Fruit fly (Drosophila melanogaster) whole organism, embryonic: ENCODE measurements around the gene ThrRS.
A peak's percentile ranks its signal among the peaks of the same experiment; 100 is the strongest.

ENCODE experiments used
- Abd-B ChIP-seq: fragments of 200-800 bp; sonication (Bioruptor generic); optimal IDR thresholded peaks from 2 replicates; lab custom pipeline; 2018; ENCODE audit warnings: missing biosample characterization, mild to moderate bottlenecking, missing genetic modification characterization, moderate library complexity
- Bgb ChIP-seq: fragments of 200-800 bp; sonication (Bioruptor generic); IDR thresholded peaks from 2 replicates; pipeline ENCODE4 v1.3.6; 2022; ENCODE audit warnings: missing biosample characterization, missing genetic modification characterization; ENCODE audit not compliant: partially characterized antibody
- CG10366 ChIP-seq: fragments of 200-800 bp; sonication (Bioruptor generic); IDR thresholded peaks from 2 replicates; pipeline ENCODE4 v1.3.6; 2022; ENCODE audit warnings: missing biosample characterization, missing genetic modification characterization
- CG11247 ChIP-seq: fragments of 200-800 bp; sonication (Bioruptor generic); IDR thresholded peaks from 2 replicates; pipeline ENCODE4 v1.3.6; 2022; ENCODE audit warnings: missing biosample characterization, missing genetic modification characterization
- CG12659 ChIP-seq: fragments of 200-800 bp; sonication (Bioruptor generic); optimal IDR thresholded peaks from 3 replicates; lab custom pipeline; 2017; ENCODE audit warnings: mild to moderate bottlenecking, missing biosample characterization, missing genetic modification reagents, missing genetic modification characterization
- CG13287 ChIP-seq: fragments of 200-800 bp; sonication (Bioruptor generic); IDR thresholded peaks from 2 replicates; pipeline ENCODE4 v1.3.6; 2022; ENCODE audit warnings: missing biosample characterization, missing genetic modification characterization; ENCODE audit not compliant: partially characterized antibody
- CG14710 ChIP-seq: fragments of 200-800 bp; sonication (Bioruptor generic); optimal IDR thresholded peaks from 3 replicates; lab custom pipeline; 2019; ENCODE audit warnings: missing biosample characterization, mild to moderate bottlenecking, missing genetic modification characterization, moderate library complexity
- CG15696 ChIP-seq: fragments of 200-800 bp; sonication (Bioruptor generic); optimal IDR thresholded peaks from 2 replicates; lab custom pipeline; 2019; ENCODE audit warnings: missing biosample characterization, mild to moderate bottlenecking, missing genetic modification characterization, moderate library complexity
- CG1603 ChIP-seq: fragments of 200-800 bp; sonication (Bioruptor generic); optimal IDR thresholded peaks from 2 replicates; lab custom pipeline; 2019; ENCODE audit warnings: missing biosample characterization, mild to moderate bottlenecking, missing genetic modification characterization, moderate library complexity
- CG17186 ChIP-seq: fragments of 200-800 bp; sonication (Bioruptor generic); optimal IDR thresholded peaks from 3 replicates; lab custom pipeline; 2017; ENCODE audit warnings: missing biosample characterization, missing genetic modification reagents, missing genetic modification characterization
- CG17359 ChIP-seq: fragments of 200-800 bp; sonication (Bioruptor generic); optimal IDR thresholded peaks from 3 replicates; lab custom pipeline; 2018; ENCODE audit warnings: missing biosample characterization, mild to moderate bottlenecking, missing genetic modification characterization, moderate library complexity
- CG18262 ChIP-seq: fragments of 200-800 bp; optimal IDR thresholded peaks from 3 replicates; lab custom pipeline; 2019; ENCODE audit warnings: missing biosample characterization, mild to moderate bottlenecking, missing genetic modification characterization, moderate library complexity
- CG2116 ChIP-seq: fragments of 200-800 bp; sonication (Bioruptor generic); optimal IDR thresholded peaks from 3 replicates; lab custom pipeline; 2018; ENCODE audit warnings: missing biosample characterization, mild to moderate bottlenecking, missing genetic modification characterization
- CG32772 ChIP-seq: fragments of 200-800 bp; sonication (Bioruptor generic); IDR thresholded peaks from 2 replicates; pipeline ENCODE4 v1.3.6; 2022; ENCODE audit warnings: missing biosample characterization, missing genetic modification characterization
- CG4617 ChIP-seq: fragments of 200-800 bp; sonication (Bioruptor generic); optimal IDR thresholded peaks from 3 replicates; lab custom pipeline; 2016; ENCODE audit warnings: missing biosample characterization, missing genetic modification characterization, borderline replicate concordance
- CG9797 ChIP-seq: fragments of 200-800 bp; sonication (Bioruptor generic); optimal IDR thresholded peaks from 3 replicates; lab custom pipeline; 2018; ENCODE audit warnings: missing biosample characterization, mild to moderate bottlenecking, missing genetic modification characterization
- CG9932 ChIP-seq: fragments of 200-800 bp; sonication (Bioruptor generic); IDR thresholded peaks from 2 replicates; pipeline ENCODE4 v1.3.6; 2022; ENCODE audit warnings: missing biosample characterization, missing genetic modification characterization
- D ChIP-seq, 2 experiments: fragments of 200-800 bp in 1 of 2; fragments of >200 bp in 1 of 2; sonication (Bioruptor generic) in 1 of 2; optimal IDR thresholded peaks; 2 replicates in 1 of 2; 3 replicates in 1 of 2; lab custom pipeline; 2017; ENCODE audit warnings: mild to moderate bottlenecking in 1 of 2, missing biosample characterization in 1 of 2, missing genetic modification characterization in 1 of 2, missing genetic modification reagents in 1 of 2
- Dp ChIP-seq: fragments of 200-800 bp; sonication (Bioruptor generic); optimal IDR thresholded peaks from 2 replicates; lab custom pipeline; 2018; ENCODE audit warnings: missing biosample characterization, mild to moderate bottlenecking, missing genetic modification characterization, moderate library complexity
- E2f2 ChIP-seq: fragments of 200-800 bp; sonication (Bioruptor generic); IDR thresholded peaks from 2 replicates; pipeline ENCODE4 v1.3.6; 2022; ENCODE audit warnings: missing biosample characterization, missing genetic modification characterization
- Ets97D ChIP-seq: fragments of 200-800 bp; sonication (Bioruptor generic); optimal IDR thresholded peaks from 3 replicates; lab custom pipeline; 2016; ENCODE audit warnings: missing biosample characterization, missing genetic modification characterization
- HLH4C ChIP-seq: fragments of 200-800 bp; sonication (Bioruptor generic); IDR thresholded peaks from 3 replicates; pipeline ENCODE4 v1.3.6; 2022; ENCODE audit warnings: missing biosample characterization, missing genetic modification characterization; ENCODE audit not compliant: partially characterized antibody
- Hey ChIP-seq: fragments of 200-800 bp; sonication (Bioruptor generic); optimal IDR thresholded peaks from 3 replicates; lab custom pipeline; 2018; ENCODE audit warnings: missing biosample characterization, mild to moderate bottlenecking, missing genetic modification characterization
- Lim3 ChIP-seq: fragments of 200-800 bp; sonication (Bioruptor generic); IDR thresholded peaks from 2 replicates; pipeline ENCODE4 v1.3.6; 2022; ENCODE audit warnings: missing biosample characterization, missing genetic modification characterization
- MBD-R2 ChIP-seq: fragments of 200-800 bp; sonication (Bioruptor generic); IDR thresholded peaks from 2 replicates; pipeline ENCODE4 v1.3.6; 2022; ENCODE audit warnings: missing biosample characterization, missing genetic modification characterization
- Myb ChIP-seq: fragments of 200-800 bp; sonication (Bioruptor generic); optimal IDR thresholded peaks from 2 replicates; lab custom pipeline; 2016; ENCODE audit warnings: missing biosample characterization, missing genetic modification characterization
- Neu2 ChIP-seq: fragments of 200-800 bp; sonication (Bioruptor generic); optimal IDR thresholded peaks from 3 replicates; lab custom pipeline; 2016; ENCODE audit warnings: missing biosample characterization, missing genetic modification characterization, borderline replicate concordance
- Optix ChIP-seq: fragments of 200-800 bp; sonication (Bioruptor generic); IDR thresholded peaks from 3 replicates; pipeline ENCODE4 v1.3.6; 2022; ENCODE audit warnings: missing biosample characterization, missing genetic modification characterization
- Pdp1 ChIP-seq, 2 experiments: fragments of 200-800 bp; sonication (Bioruptor generic); optimal IDR thresholded peaks; 3 replicates each; lab custom pipeline; 2016; ENCODE audit warnings: missing biosample characterization in 2 of 2, missing genetic modification characterization in 2 of 2, mild to moderate bottlenecking in 1 of 2, moderate library complexity in 1 of 2
- Sin3A ChIP-seq: fragments of >200 bp; optimal IDR thresholded peaks from 2 replicates; lab custom pipeline; 2018
- Sry-δ ChIP-seq: fragments of 200-800 bp; sonication (Bioruptor generic); optimal IDR thresholded peaks from 2 replicates; lab custom pipeline; 2016; ENCODE audit warnings: missing biosample characterization, missing genetic modification characterization
- Taf1 ChIP-seq: fragments of 200-800 bp; sonication (Bioruptor generic); IDR thresholded peaks from 2 replicates; pipeline ENCODE4 v1.3.6; 2022; ENCODE audit warnings: missing biosample characterization, missing genetic modification characterization
- Xrp1 ChIP-seq: fragments of 200-800 bp; sonication (Bioruptor generic); IDR thresholded peaks from 2 replicates; pipeline ENCODE4 v1.3.6; 2022; ENCODE audit warnings: missing biosample characterization, missing genetic modification characterization
- YL-1 ChIP-seq: fragments of 200-800 bp; sonication (Bioruptor generic); optimal IDR thresholded peaks from 3 replicates; lab custom pipeline; 2017; ENCODE audit warnings: missing biosample characterization, mild to moderate bottlenecking, missing genetic modification characterization
- abd-A ChIP-seq: fragments of 200-800 bp; sonication (Bioruptor generic); optimal IDR thresholded peaks from 3 replicates; lab custom pipeline; 2019; ENCODE audit warnings: missing biosample characterization, mild to moderate bottlenecking, missing genetic modification characterization, moderate library complexity
- ara ChIP-seq: fragments of 200-800 bp; sonication (Bioruptor generic); IDR thresholded peaks from 2 replicates; pipeline ENCODE4 v1.3.6; 2022; ENCODE audit warnings: missing biosample characterization, missing genetic modification characterization
- chn ChIP-seq: fragments of 200-800 bp; sonication (Bioruptor generic); optimal IDR thresholded peaks from 2 replicates; lab custom pipeline; 2016; ENCODE audit warnings: missing biosample characterization, missing genetic modification characterization
- crc ChIP-seq: fragments of 200-800 bp; sonication (Bioruptor generic); optimal IDR thresholded peaks from 2 replicates; lab custom pipeline; 2016; ENCODE audit warnings: missing biosample characterization, missing genetic modification characterization
- crp ChIP-seq, 2 experiments: fragments of 200-800 bp; sonication (Bioruptor generic); optimal IDR thresholded peaks; 2 replicates in 1 of 2; 3 replicates in 1 of 2; lab custom pipeline; 2017; ENCODE audit warnings: missing biosample characterization in 2 of 2, missing genetic modification characterization in 2 of 2, mild to moderate bottlenecking in 1 of 2, moderate library complexity in 1 of 2
- dan ChIP-seq: fragments of 200-800 bp; sonication (Bioruptor generic); IDR thresholded peaks from 2 replicates; pipeline ENCODE4 v1.3.6; 2022; ENCODE audit warnings: missing biosample characterization, missing genetic modification characterization
- disco-r ChIP-seq: fragments of 200-800 bp; sonication (Bioruptor generic); optimal IDR thresholded peaks from 2 replicates; lab custom pipeline; 2016; ENCODE audit warnings: missing biosample characterization, missing genetic modification characterization
- ftz-f1 ChIP-seq: fragments of 200-800 bp; sonication (Bioruptor generic); optimal IDR thresholded peaks from 2 replicates; lab custom pipeline; 2016; ENCODE audit warnings: missing biosample characterization, missing genetic modification characterization
- gce ChIP-seq: fragments of 200-800 bp; sonication (Bioruptor generic); IDR thresholded peaks from 3 replicates; pipeline ENCODE4 v1.3.6; 2022; ENCODE audit warnings: missing biosample characterization, missing genetic modification characterization
- gfzf ChIP-seq: fragments of 200-800 bp; sonication (Bioruptor generic); optimal IDR thresholded peaks from 2 replicates; lab custom pipeline; 2016; ENCODE audit warnings: missing biosample characterization, mild to moderate bottlenecking, missing genetic modification characterization, moderate library complexity
- run ChIP-seq: fragments of 200-800 bp; sonication (Bioruptor generic); optimal IDR thresholded peaks from 3 replicates; lab custom pipeline; 2018; ENCODE audit warnings: missing biosample characterization, mild to moderate bottlenecking, missing genetic modification characterization
- sd ChIP-seq: fragments of 200-800 bp; sonication (Bioruptor generic); optimal IDR thresholded peaks from 3 replicates; lab custom pipeline; 2018; ENCODE audit warnings: missing biosample characterization, mild to moderate bottlenecking, missing genetic modification characterization, moderate library complexity
- sens ChIP-seq: fragments of 200-800 bp; sonication (Bioruptor generic); peaks from one replicate; lab custom pipeline; 2016; ENCODE audit warnings: missing biosample characterization, missing genetic modification characterization
- sqz ChIP-seq: fragments of 200-800 bp; sonication (Bioruptor generic); optimal IDR thresholded peaks from 3 replicates; lab custom pipeline; 2018; ENCODE audit warnings: missing biosample characterization, mild to moderate bottlenecking, missing genetic modification characterization
- stwl ChIP-seq: fragments of 200-800 bp; sonication (Bioruptor generic); optimal IDR thresholded peaks from 3 replicates; lab custom pipeline; 2018; ENCODE audit warnings: missing biosample characterization, mild to moderate bottlenecking, missing genetic modification characterization, moderate library complexity
- zen ChIP-seq: fragments of 200-800 bp; sonication (Bioruptor generic); optimal IDR thresholded peaks from 3 replicates; lab custom pipeline; 2018; ENCODE audit warnings: missing biosample characterization, mild to moderate bottlenecking, missing genetic modification characterization, moderate library complexity

Gene ThrRS

DNA sequence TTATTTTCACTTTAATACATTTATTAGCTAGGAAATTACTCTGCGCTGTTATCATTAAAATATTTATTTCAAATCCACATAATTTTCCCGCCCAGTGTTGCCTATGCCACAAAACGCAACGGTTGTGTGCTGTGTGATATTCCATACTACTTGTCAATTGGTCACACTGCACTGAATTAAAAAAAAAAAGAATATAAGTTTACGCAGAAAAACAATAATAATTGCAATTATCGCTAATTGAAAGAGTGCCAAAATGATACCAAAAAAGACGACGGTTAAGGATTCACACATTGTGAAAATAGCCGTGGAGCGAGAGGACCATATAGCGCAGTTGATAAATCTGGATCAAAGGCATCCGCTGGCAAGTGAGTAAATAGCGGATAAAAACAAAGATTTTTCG is 5.9 kb upstream of the ThrRS start, which contains the start of gene Ced-12:
Ced-12 (plus strand) TSS at position 141 of the 400 bp plus-strand sequence.
- TF ChIP-seq Xrp1 (GFP tag; lab: Robert Waterston, UW) = no peak
- no peak for TF ChIP-seq crc (GFP tag; lab: Kevin White, UChicago)
- no peak for TF ChIP-seq Bgb
- TF ChIP-seq Sry-δ (GFP tag; lab: Kevin White, UChicago) = peak; percentile 18
- peak; percentile 58 for TF ChIP-seq stwl (tag; lab: Kevin White, UChicago)
- no peak for TF ChIP-seq run
- TF ChIP-seq sens (GFP tag; lab: Kevin White, UChicago) = peak; percentile 37
- peak; percentile 83 for TF ChIP-seq CG17186 (GFP tag; lab: Kevin White, UChicago)
- TF ChIP-seq CG18262 (tag; lab: Kevin White, UChicago) = peak; percentile 60
- peak; percentile 57 for TF ChIP-seq CG9797
- TF ChIP-seq CG14710 (tag; lab: Kevin White, UChicago) = peak; percentile 98
- peak; percentile 50; the same call in 1 of the 2 replicates for TF ChIP-seq CG32772
- peak; percentile 37 for TF ChIP-seq Ets97D (GFP tag; lab: Kevin White, UChicago)
- TF ChIP-seq ftz-f1 (GFP tag; lab: Kevin White, UChicago) = no peak
- no peak for TF ChIP-seq CG15696 (tag; lab: Kevin White, UChicago)
- TF ChIP-seq sqz (GFP tag; lab: Kevin White, UChicago) = peak; percentile 85
- no peak for TF ChIP-seq Neu2
- no peak for TF ChIP-seq CG9932 (GFP tag; lab: Robert Waterston, UW)
- peak in 1 of 2 experiments; percentile 4 for TF ChIP-seq crp (GFP tag; optimal IDR thresholded peaks at IDR 0.05; lab: Kevin White, UChicago)
- peak; percentile 90 for TF ChIP-seq Dp (GFP tag; lab: Kevin White, UChicago)
- no peak for TF ChIP-seq abd-A (tag; lab: Kevin White, UChicago)
- TF ChIP-seq ara (GFP tag; lab: Robert Waterston, UW) = no peak
- TF ChIP-seq E2f2 = peak; percentile 96
- TF ChIP-seq Hey = no peak
- peak; percentile 17; the same call in 1 of the 2 replicates for TF ChIP-seq CG13287 (GFP tag; lab: Robert Waterston, UW)
- TF ChIP-seq Pdp1 (GFP tag; optimal IDR thresholded peaks at IDR 0.05; lab: Kevin White, UChicago) = peak in 1 of 2 experiments; percentile 13
- no peak for TF ChIP-seq gce (GFP tag; lab: Robert Waterston, UW)
- TF ChIP-seq Lim3 = no peak
- no peak for TF ChIP-seq HLH4C (GFP tag; lab: Robert Waterston, UW)
- peak; percentile 6 for TF ChIP-seq Sin3A
- TF ChIP-seq CG1603 (tag; lab: Kevin White, UChicago) = peak; percentile 24
- TF ChIP-seq Taf1 (GFP tag; lab: Robert Waterston, UW) = no peak
- TF ChIP-seq Myb (GFP tag; lab: Kevin White, UChicago) = peak; percentile 12
- peak; percentile 87 for TF ChIP-seq gfzf (GFP tag; lab: Kevin White, UChicago)
- TF ChIP-seq chn (GFP tag; lab: Kevin White, UChicago) = no peak
- no peak for TF ChIP-seq Optix
- peak; percentile 1 for TF ChIP-seq sd (tag; lab: Kevin White, UChicago)
- TF ChIP-seq D (optimal IDR thresholded peaks at IDR 0.05; lab: Kevin White, UChicago) = no peak
- no peak for TF ChIP-seq D (GFP tag; optimal IDR thresholded peaks at IDR 0.05; lab: Kevin White, UChicago)
- peak; percentile 46 for TF ChIP-seq MBD-R2 (GFP tag; lab: Robert Waterston, UW)
- TF ChIP-seq Abd-B (GFP tag; lab: Kevin White, UChicago) = no peak
- peak; percentile 23 for TF ChIP-seq YL-1 (GFP tag; lab: Kevin White, UChicago)
- peak; percentile 18 for TF ChIP-seq CG2116 (GFP tag; lab: Kevin White, UChicago)
- peak; percentile 46 for TF ChIP-seq CG17359 (tag; lab: Kevin White, UChicago)
- peak; percentile 5 for TF ChIP-seq CG12659 (GFP tag; lab: Kevin White, UChicago)
- no peak for TF ChIP-seq CG11247
- TF ChIP-seq dan (GFP tag; lab: Robert Waterston, UW) = no peak
- no peak for TF ChIP-seq disco-r (GFP tag; lab: Kevin White, UChicago)
- TF ChIP-seq CG10366 (GFP tag; lab: Robert Waterston, UW) = no peak
- peak; percentile 87 for TF ChIP-seq CG4617 (GFP tag; lab: Kevin White, UChicago)
- peak; percentile 42 for TF ChIP-seq zen (tag; lab: Kevin White, UChicago)
